Fruit fly (Drosophila melanogaster) whole organism, embryonic: ENCODE measurements around the gene CG46507.
"Not testable (repeated sequence)": the region's sequence is repeated elsewhere in the genome, so short reads cannot be mapped to it uniquely, and the experiment has no call there.

ENCODE experiments used
- CG15011 ChIP-seq: fragments of 200-800 bp; sonication (Bioruptor generic); optimal IDR thresholded peaks from 3 replicates; lab custom pipeline; 2018; ENCODE audit warnings: missing biosample characterization, mild to moderate bottlenecking, missing genetic modification characterization
- CG3838 ChIP-seq: fragments of 200-800 bp; sonication (Bioruptor generic); optimal IDR thresholded peaks from 3 replicates; lab custom pipeline; 2016; ENCODE audit warnings: missing biosample characterization, missing genetic modification characterization
- Gug ChIP-seq: fragments of 200-800 bp; sonication (Bioruptor generic); IDR thresholded peaks from 4 replicates; pipeline ENCODE4 v1.3.6; 2022; ENCODE audit warnings: missing biosample characterization, missing genetic modification characterization
- Nf-YB ChIP-seq: fragments of 200-800 bp; sonication (Bioruptor generic); optimal IDR thresholded peaks from 3 replicates; lab custom pipeline; 2019; ENCODE audit warnings: missing biosample characterization, mild to moderate bottlenecking, missing genetic modification characterization, moderate library complexity
- crc ChIP-seq: fragments of 200-800 bp; sonication (Bioruptor generic); optimal IDR thresholded peaks from 2 replicates; lab custom pipeline; 2016; ENCODE audit warnings: missing biosample characterization, missing genetic modification characterization

- not testable (repeated sequence) for TF ChIP-seq crc; CG3838 (GFP tag; lab: Kevin White, UChicago); Nf-YB; CG15011 (GFP tag; lab: Kevin White, UChicago); Gug (GFP tag; lab: Robert Waterston, UW)
These were observed 10.2 kb upstream of the CG46507 start, which contains the start of gene CG46505 for dm6 chrX:22152542-22152941.
